Worm (Caenorhabditis elegans): Measurements from ENCODE around the gene srbc-56.

- TF ChIP-seq sea-2 (GFP tag; optimal IDR thresholded peaks at IDR 0.05) (no peak), skn-1 (tag; optimal IDR thresholded peaks at IDR 0.05) (no peak), nhr-43 (tag; optimal IDR thresholded peaks at IDR 0.05; ENCODE audit: poor library complexity, severe bottlenecking) (no peak), daf-12 (tag; optimal IDR thresholded peaks at IDR 0.05) (no peak), aly-2 (tag; optimal IDR thresholded peaks at IDR 0.05) (no peak), ama-1 (optimal IDR thresholded peaks at IDR 0.05) (no peak), nfya-1 (tag; optimal IDR thresholded peaks at IDR 0.05; ENCODE audit: insufficient read depth) (no peak), elt-1 (tag; optimal IDR thresholded peaks at IDR 0.05) (no peak), nhr-28 (tag; optimal IDR thresholded peaks at IDR 0.05) (no peak), egl-27 (tag; optimal IDR thresholded peaks at IDR 0.05) (no peak), mdl-1 (tag; optimal IDR thresholded peaks at IDR 0.05) (no peak), nhr-23 (tag; optimal IDR thresholded peaks at IDR 0.05) (no peak), lin-15B (tag; optimal IDR thresholded peaks at IDR 0.05) (no peak)
Measured at ce11 chrV:15809543-15809942, 21.9 kb downstream of the srbc-56 start, which contains the start of gene srsx-36.
